Fruit fly (Drosophila melanogaster) whole organism, prepupa: ENCODE results near the gene CG33985.
A peak's percentile ranks its signal among the peaks of the same experiment; 100 is the strongest.

Source experiments
- CG9139 ChIP-seq: fragments of 200-800 bp; sonication (Bioruptor generic); optimal IDR thresholded peaks from 3 replicates; lab custom pipeline; 2017; ENCODE audit warnings: missing biosample characterization, mild to moderate bottlenecking, missing genetic modification characterization
- Eip75B ChIP-seq: fragments of 200-800 bp; sonication (Bioruptor generic); optimal IDR thresholded peaks from 3 replicates; lab custom pipeline; 2016; ENCODE audit warnings: missing biosample characterization, missing genetic modification characterization
- Hr39 ChIP-seq: fragments of 200-800 bp; sonication (Bioruptor generic); optimal IDR thresholded peaks from 2 replicates; lab custom pipeline; 2016; ENCODE audit warnings: missing biosample characterization, missing genetic modification characterization
- Lpt ChIP-seq: fragments of 200-800 bp; sonication (Bioruptor generic); optimal IDR thresholded peaks from 3 replicates; lab custom pipeline; 2016; ENCODE audit warnings: missing biosample characterization, missing genetic modification characterization
- achi ChIP-seq: fragments of 200-800 bp; sonication (Bioruptor generic); optimal IDR thresholded peaks from 3 replicates; lab custom pipeline; 2016; ENCODE audit warnings: missing biosample characterization, missing genetic modification characterization
- dac ChIP-seq: fragments of 200-800 bp; sonication (Bioruptor generic); optimal IDR thresholded peaks from 2 replicates; lab custom pipeline; 2017; ENCODE audit warnings: missing biosample characterization, mild to moderate bottlenecking, missing genetic modification characterization
- dsx ChIP-seq: fragments of 200-800 bp; optimal IDR thresholded peaks from 3 replicates; lab custom pipeline; 2019; ENCODE audit warnings: missing biosample characterization, mild to moderate bottlenecking, missing genetic modification characterization, moderate library complexity; ENCODE audit not compliant: poor library complexity, severe bottlenecking
- esn ChIP-seq: fragments of 200-800 bp; sonication (Bioruptor generic); optimal IDR thresholded peaks from 2 replicates; lab custom pipeline; 2016; ENCODE audit warnings: missing biosample characterization, mild to moderate bottlenecking, missing genetic modification characterization, moderate library complexity

DNA sequence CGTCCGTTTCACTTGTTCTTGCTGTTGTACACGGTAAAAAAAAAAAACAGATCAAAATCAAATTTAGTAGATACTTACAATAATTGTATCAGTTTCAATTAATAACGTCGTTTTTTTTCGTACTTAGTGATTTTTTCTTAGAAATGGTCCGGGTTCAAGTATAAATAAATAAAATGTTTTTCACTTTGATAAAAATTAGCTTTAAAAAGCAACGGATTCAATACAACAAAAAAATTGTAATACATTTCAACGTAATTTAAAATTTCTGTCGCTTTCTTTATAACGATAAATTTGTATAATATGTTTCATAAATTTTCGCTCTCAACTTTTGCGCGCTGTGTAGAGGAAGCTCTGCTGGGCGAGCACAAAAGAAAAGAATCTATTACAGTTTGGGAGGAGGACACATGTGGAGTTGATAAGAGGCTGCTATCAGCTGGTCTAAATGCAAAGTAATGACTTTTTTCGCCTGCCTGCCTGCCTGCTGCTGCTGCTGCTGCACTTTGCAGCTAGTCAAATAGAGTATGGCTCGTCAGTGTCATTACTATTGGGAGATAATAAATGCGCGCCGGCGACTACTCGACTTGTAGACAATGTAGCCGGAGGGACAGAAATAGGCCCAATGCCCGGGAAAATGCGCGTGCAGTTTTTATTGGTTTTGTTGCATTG, 11.4 kb upstream of the CG33985 start:
- peak; percentile 76 for TF ChIP-seq achi
- TF ChIP-seq Hr39 (GFP tag; lab: Kevin White, UChicago) = peak; percentile 47
- TF ChIP-seq dsx (GFP tag; lab: Kevin White, UChicago) = peak; percentile 51
- TF ChIP-seq CG9139 (GFP tag; lab: Kevin White, UChicago) = no peak
- TF ChIP-seq dac = peak; percentile 41
- TF ChIP-seq esn (GFP tag; lab: Kevin White, UChicago) = peak; percentile 46
- TF ChIP-seq Lpt (GFP tag; lab: Kevin White, UChicago) = peak; percentile 66
- peak; percentile 63 for TF ChIP-seq Eip75B
